Worm (Caenorhabditis elegans): ENCODE data around the gene fbxa-15.
"Not testable (repeated sequence)": the region's sequence is repeated elsewhere in the genome, so short reads cannot be mapped to it uniquely, and the experiment has no call there.

fbxa-15 gene

DNA sequence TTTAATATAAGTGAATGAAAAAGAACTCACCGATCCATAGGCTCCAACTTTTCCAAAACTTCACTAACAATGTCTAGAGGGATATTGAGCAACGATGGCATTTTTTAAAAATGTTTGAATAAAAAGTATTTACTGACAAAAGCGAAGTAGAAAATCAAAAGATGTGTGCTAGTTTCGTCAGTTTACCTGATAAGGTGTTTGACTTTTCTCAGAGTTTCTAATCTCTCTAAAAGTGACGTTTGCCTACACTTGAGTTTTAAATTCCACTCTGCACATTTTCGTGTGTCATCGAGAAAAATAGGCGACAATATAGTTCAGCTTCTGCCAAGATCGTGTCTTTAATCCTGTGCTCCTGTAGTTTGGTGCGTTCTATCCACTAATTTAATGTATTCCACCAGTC lies at the start of gene fbxa-15:
fbxa-15 (minus strand) TSS at position 101 of the 400 bp plus-strand sequence.
- TF ChIP-seq unc-86 (tag; optimal IDR thresholded peaks at IDR 0.05) (no peak), nhr-232 (tag; optimal IDR thresholded peaks at IDR 0.05) (no peak), pqm-1 (tag; optimal IDR thresholded peaks at IDR 0.05) (no peak)

DNA sequence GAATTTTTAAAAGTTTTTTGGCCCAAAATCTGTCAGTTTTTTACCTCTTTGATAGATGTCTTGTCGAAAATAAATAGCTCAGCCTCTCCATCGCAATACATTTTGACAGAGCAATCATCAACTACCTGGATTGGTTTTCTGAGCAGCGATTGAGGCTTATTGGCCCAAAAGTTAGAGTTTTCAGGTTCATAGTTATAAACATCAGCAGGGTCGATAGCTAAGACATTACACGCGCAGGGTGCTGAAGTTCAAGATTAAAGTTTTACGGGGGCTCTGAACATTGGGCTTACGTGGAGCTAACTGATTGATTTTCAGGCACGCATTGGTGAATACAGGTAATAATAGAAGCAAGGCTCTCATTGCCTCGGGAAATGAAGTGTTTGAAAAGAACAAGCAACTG lies 38.2 kb upstream of the fbxa-15 start, which contains the start of gene Y82E9BR.9:
Y82E9BR.9 (minus strand) TSS at position 101 of the 400 bp plus-strand sequence.
- TF ChIP-seq nhr-232 (tag; optimal IDR thresholded peaks at IDR 0.05) (no peak), dve-1 (tag; optimal IDR thresholded peaks at IDR 0.05) (no peak), T23F11.4 (GFP tag; optimal IDR thresholded peaks at IDR 0.05) (no peak), ceh-31 (tag; optimal IDR thresholded peaks at IDR 0.05) (no peak), eyg-1 (tag; optimal IDR thresholded peaks at IDR 0.05) (no peak), unc-55 (GFP tag; optimal IDR thresholded peaks at IDR 0.05) (no peak), odd-2 (tag; optimal IDR thresholded peaks at IDR 0.05) (no peak), hlh-6 (tag; optimal IDR thresholded peaks at IDR 0.05) (no peak), ceh-22 (tag; optimal IDR thresholded peaks at IDR 0.05) (no peak), dmd-4 (tag; optimal IDR thresholded peaks at IDR 0.05; ENCODE audit: borderline replicate concordance) (no peak), K02D7.2 (tag; optimal IDR thresholded peaks at IDR 0.05) (no peak), pax-1 (tag; optimal IDR thresholded peaks at IDR 0.05) (no peak), ceh-18 (tag; optimal IDR thresholded peaks at IDR 0.05) (no peak), fax-1 (tag; optimal IDR thresholded peaks at IDR 0.05) (no peak), ceh-34 (tag; optimal IDR thresholded peaks at IDR 0.05) (no peak)

DNA sequence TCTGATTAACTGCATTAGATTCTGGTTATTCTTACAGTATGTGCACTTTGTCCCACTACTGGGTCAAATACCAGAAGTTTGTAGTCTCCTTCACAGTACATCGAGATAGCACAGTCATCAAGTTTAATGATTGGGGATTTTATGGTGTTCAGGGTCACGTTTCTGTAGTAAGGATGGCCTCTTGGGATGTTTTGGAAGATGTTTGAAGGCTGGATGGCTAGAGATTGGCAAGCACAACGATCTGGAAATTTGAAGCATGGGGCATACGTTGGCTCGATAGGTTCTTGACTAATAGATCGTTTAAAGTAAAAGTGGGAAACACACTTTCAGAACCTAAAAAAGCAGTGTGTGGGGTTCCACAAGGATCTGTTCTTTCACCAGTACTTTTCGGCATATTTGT lies 36.5 kb upstream of the fbxa-15 start, which contains the start of gene Y82E9BR.8:
Y82E9BR.8 (minus strand) TSS at position 101 of the 400 bp plus-strand sequence.
- TF ChIP-seq elt-2, ref-2, elt-4 (tag; optimal IDR thresholded peaks at IDR 0.05): not testable (repeated sequence)

DNA sequence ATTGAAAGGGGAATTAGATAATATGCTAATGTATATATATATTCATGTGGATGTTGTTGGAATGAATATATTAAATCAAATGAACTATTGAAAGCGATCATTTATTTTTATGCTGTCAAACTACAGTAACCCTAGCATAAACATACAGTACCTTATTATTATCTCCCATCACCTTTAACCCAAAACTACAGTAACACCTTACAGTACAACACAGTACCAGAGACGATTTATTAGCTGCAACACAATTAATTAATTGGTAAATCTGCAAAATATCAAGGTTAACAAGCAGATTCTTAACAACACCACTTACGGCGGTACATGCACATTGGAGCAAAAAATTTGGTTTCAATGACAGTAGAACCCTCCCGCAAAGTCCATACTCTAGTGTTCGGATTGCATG lies 33.9 kb upstream of the fbxa-15 start, which contains the start of gene Y82E9BL.1:
Y82E9BL.1 (minus strand) TSS at position 101 of the 400 bp plus-strand sequence.
- TF ChIP-seq lin-11 (tag; optimal IDR thresholded peaks at IDR 0.05) (no peak), madf-2 (tag; optimal IDR thresholded peaks at IDR 0.05) (no peak), hlh-8 (tag; optimal IDR thresholded peaks at IDR 0.05) (no peak), fkh-10 (GFP tag; optimal IDR thresholded peaks at IDR 0.05) (no peak), pqm-1 (tag; optimal IDR thresholded peaks at IDR 0.05) (no peak), zip-5 (tag; optimal IDR thresholded peaks at IDR 0.05) (no peak), ceh-34 (tag; optimal IDR thresholded peaks at IDR 0.05) (no peak), F13H6.1 (tag; optimal IDR thresholded peaks at IDR 0.05) (no peak)

DNA sequence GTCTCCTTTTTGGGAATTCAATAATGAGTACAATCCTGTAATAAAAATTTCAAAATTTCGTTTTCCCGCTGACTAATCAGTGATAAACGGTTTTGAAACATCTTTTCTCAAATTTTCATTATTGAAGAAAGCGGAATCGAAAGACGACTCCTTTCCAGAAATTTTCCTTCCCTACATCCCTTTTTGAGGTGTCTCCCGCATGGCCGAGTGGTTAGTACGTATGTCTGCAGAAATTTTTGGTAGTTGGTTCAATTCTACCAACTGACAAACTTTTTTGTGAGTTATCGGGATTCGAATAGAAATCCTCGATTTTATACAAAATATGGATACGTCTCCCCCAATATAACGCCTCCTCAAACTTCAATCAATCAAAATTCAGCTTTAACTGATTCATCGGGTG lies 33.1 kb upstream of the fbxa-15 start:
- TF ChIP-seq ama-1 (optimal IDR thresholded peaks at IDR 0.05) (no peak), unc-55 (GFP tag; optimal IDR thresholded peaks at IDR 0.05) (no peak), ttx-3 (tag; optimal IDR thresholded peaks at IDR 0.05) (no peak), fax-1 (tag; optimal IDR thresholded peaks at IDR 0.05) (no peak), nhr-11 (tag; optimal IDR thresholded peaks at IDR 0.05) (no peak), ceh-34 (tag; optimal IDR thresholded peaks at IDR 0.05) (no peak), pqm-1 (tag; optimal IDR thresholded peaks at IDR 0.05) (no peak), hlh-15 (tag; optimal IDR thresholded peaks at IDR 0.05) (no peak), K09A11.1 (tag; optimal IDR thresholded peaks at IDR 0.05; ENCODE audit: insufficient read depth) (no peak), unc-86 (tag; optimal IDR thresholded peaks at IDR 0.05) (no peak), lin-11 (tag; optimal IDR thresholded peaks at IDR 0.05) (no peak), npax-4 (tag; optimal IDR thresholded peaks at IDR 0.05) (no peak), C38D4.7 (GFP tag; optimal IDR thresholded peaks at IDR 0.05) (no peak), ets-4 (tag; optimal IDR thresholded peaks at IDR 0.05) (no peak)

DNA sequence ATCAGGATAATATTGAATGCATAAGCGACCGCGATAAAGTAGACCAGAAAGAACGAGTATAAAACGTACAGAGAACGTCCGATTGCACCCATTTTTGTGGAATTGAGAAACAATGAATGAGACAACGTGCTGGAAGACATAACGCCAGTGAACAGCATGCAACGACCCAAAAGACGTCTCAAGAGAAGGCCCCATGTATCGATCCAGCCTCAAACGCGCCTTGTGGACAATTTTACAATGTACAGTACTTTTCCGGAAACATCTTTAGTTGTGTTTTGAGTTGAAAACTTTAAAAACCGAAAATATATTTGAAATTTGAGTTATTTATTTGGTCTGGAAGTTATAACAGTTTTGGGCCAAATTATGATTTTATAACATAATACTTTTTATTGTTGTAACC lies 29.3 kb upstream of the fbxa-15 start, which contains the start of gene Y82E9BL.3:
Y82E9BL.3 (minus strand) TSS at position 101 of the 400 bp plus-strand sequence.
- TF ChIP-seq pha-2 (tag; optimal IDR thresholded peaks at IDR 0.05) (no peak), ceh-22 (tag; optimal IDR thresholded peaks at IDR 0.05) (no peak), dmd-4 (tag; optimal IDR thresholded peaks at IDR 0.05; ENCODE audit: borderline replicate concordance) (no peak), ceh-18 (tag; optimal IDR thresholded peaks at IDR 0.05) (no peak), pros-1 (tag; optimal IDR thresholded peaks at IDR 0.05) (no peak), pqm-1 (tag; optimal IDR thresholded peaks at IDR 0.05) (no peak), K09A11.1 (tag; optimal IDR thresholded peaks at IDR 0.05; ENCODE audit: insufficient read depth) (no peak), pag-3 (tag; optimal IDR thresholded peaks at IDR 0.05; ENCODE audit: borderline replicate concordance) (no peak), ceh-48 (tag; optimal IDR thresholded peaks at IDR 0.05) (no peak), hlh-6 (tag; optimal IDR thresholded peaks at IDR 0.05) (no peak), ets-4 (tag; optimal IDR thresholded peaks at IDR 0.05) (no peak), eyg-1 (tag; optimal IDR thresholded peaks at IDR 0.05) (no peak), ama-1 (optimal IDR thresholded peaks at IDR 0.05) (no peak), sox-4 (tag; optimal IDR thresholded peaks at IDR 0.05) (no peak), lin-11 (tag; optimal IDR thresholded peaks at IDR 0.05) (no peak)
